Worm (Caenorhabditis elegans): ENCODE results near the gene F35B12.10.

DNA sequence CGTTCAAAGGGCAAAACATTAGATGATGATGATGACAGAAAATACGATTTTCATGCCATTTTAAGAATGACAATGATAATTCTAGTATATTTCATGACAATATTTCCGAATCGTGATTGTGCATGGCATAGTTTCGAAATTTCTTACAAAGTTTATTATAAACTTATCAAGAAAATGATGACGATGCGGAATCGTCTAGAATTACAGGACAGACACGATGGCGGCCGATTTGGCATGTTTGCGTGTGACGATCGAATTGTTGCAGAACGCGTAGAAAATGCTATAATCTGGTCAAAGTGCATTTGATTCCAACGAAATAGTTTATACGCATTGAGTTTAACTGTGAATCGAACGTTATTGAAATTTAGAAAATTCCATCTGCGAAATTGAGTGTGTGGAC, 20.2 kb upstream of the F35B12.10 start:
- no peak for TF ChIP-seq cog-1 (tag; optimal IDR thresholded peaks at IDR 0.05)
- no peak for TF ChIP-seq ztf-29 (GFP tag; IDR thresholded peaks at IDR 0.05)
- no peak for TF ChIP-seq ref-1 (GFP tag; conservative IDR thresholded peaks at IDR 0.05)
- TF ChIP-seq tab-1 (GFP tag; IDR thresholded peaks at IDR 0.05): no peak
- TF ChIP-seq ztf-23 (GFP tag; IDR thresholded peaks at IDR 0.05): no peak
- no peak for TF ChIP-seq med-1 (GFP tag; optimal IDR thresholded peaks at IDR 0.05; ENCODE audit: insufficient read depth)
